Worm (Caenorhabditis elegans): ENCODE results near the gene K01D12.15.

DNA sequence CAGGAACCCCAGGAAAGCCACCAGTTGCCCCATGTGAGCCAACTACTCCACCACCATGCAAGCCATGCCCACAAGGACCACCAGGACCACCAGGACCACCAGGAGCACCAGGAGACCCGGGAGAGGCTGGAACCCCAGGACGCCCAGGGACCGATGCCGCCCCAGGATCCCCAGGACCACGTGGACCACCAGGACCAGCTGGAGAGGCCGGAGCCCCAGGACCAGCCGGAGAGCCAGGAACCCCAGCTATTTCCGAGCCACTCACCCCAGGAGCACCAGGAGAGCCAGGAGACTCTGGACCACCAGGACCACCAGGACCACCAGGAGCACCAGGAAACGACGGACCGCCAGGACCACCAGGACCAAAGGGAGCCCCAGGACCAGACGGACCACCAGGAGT lies 32.7 kb upstream of the K01D12.15 start:
- TF ChIP-seq nhr-129 (tag; optimal IDR thresholded peaks at IDR 0.05) = no peak
- no peak for TF ChIP-seq ama-1 (optimal IDR thresholded peaks at IDR 0.05)
- no peak for TF ChIP-seq snpc-4 (tag; optimal IDR thresholded peaks at IDR 0.05)
- TF ChIP-seq unc-62 (GFP tag; optimal IDR thresholded peaks at IDR 0.05) = no peak
- no peak for TF ChIP-seq nhr-12 (tag; optimal IDR thresholded peaks at IDR 0.05)
- TF ChIP-seq fos-1 (tag; optimal IDR thresholded peaks at IDR 0.05) = no peak
- no peak for TF ChIP-seq nhr-237 (tag; optimal IDR thresholded peaks at IDR 0.05)
- TF ChIP-seq ztf-11 (tag; optimal IDR thresholded peaks at IDR 0.05) = no peak
- TF ChIP-seq nhr-25 (tag; optimal IDR thresholded peaks at IDR 0.05) = no peak
- no peak for TF ChIP-seq zag-1 (tag; optimal IDR thresholded peaks at IDR 0.05)
- no peak for TF ChIP-seq unc-55 (GFP tag; optimal IDR thresholded peaks at IDR 0.05)
- TF ChIP-seq R02D3.7 (tag; optimal IDR thresholded peaks at IDR 0.05) = no peak
